Fruit fly (Drosophila melanogaster): ENCODE measurements around the gene CG5934.
A peak's percentile ranks its signal among the peaks of the same experiment; 100 is the strongest.

The CG5934 gene

dm6 chr3R:27282286-27282685 lies 8.8 kb downstream of the CG5934 start, which contains the start of gene mrt (continued):
- peak; percentile 71 for TF ChIP-seq svp (GFP tag)
- TF ChIP-seq achi (GFP tag; optimal IDR thresholded peaks at IDR 0.05): peak; percentile 50
- TF ChIP-seq Met (GFP tag; optimal IDR thresholded peaks at IDR 0.05): peak; percentile 48
- peak; percentile 53 for TF ChIP-seq acj6 (GFP tag; optimal IDR thresholded peaks at IDR 0.05)
- no peak for TF ChIP-seq CG8319 (GFP tag; optimal IDR thresholded peaks at IDR 0.05)
- TF ChIP-seq salr (GFP tag; optimal IDR thresholded peaks at IDR 0.05): peak; percentile 15 to 71
- TF ChIP-seq CG3032 (tag; optimal IDR thresholded peaks at IDR 0.05): peak; percentile 60
- no peak for TF ChIP-seq ss (GFP tag; optimal IDR thresholded peaks at IDR 0.05)
- TF ChIP-seq CG1621 (tag; optimal IDR thresholded peaks at IDR 0.05): no peak
- TF ChIP-seq CG6163 (GFP tag; IDR thresholded peaks at IDR 0.05): 0 out of 3 replicates have a peak, but pooled peaks have one; percentile 50
- peak; percentile 44 for TF ChIP-seq CG11762 (GFP tag; optimal IDR thresholded peaks at IDR 0.05; ENCODE audit: insufficient read depth)
- TF ChIP-seq Gug (GFP tag; IDR thresholded peaks at IDR 0.05): peak; percentile 36; the same call in 1 of the 2 replicates
- peak; percentile 32 for TF ChIP-seq CG9139 (GFP tag; optimal IDR thresholded peaks at IDR 0.05)
- TF ChIP-seq CG4318 (GFP tag; optimal IDR thresholded peaks at IDR 0.05): peak; percentile 52
- TF ChIP-seq CG7368 (GFP tag; optimal IDR thresholded peaks at IDR 0.05): peak; percentile 15
- TF ChIP-seq Sox15 (GFP tag; optimal IDR thresholded peaks at IDR 0.05): peak; percentile 48
- TF ChIP-seq Hr4 (GFP tag; optimal IDR thresholded peaks at IDR 0.05): peak; percentile 72
- TF ChIP-seq topi (GFP tag; optimal IDR thresholded peaks at IDR 0.05): peak; percentile 61
- peak; percentile 72 for TF ChIP-seq OdsH (GFP tag; optimal IDR thresholded peaks at IDR 0.05)
- TF ChIP-seq CG6808 (GFP tag; optimal IDR thresholded peaks at IDR 0.05): peak; percentile 39
- TF ChIP-seq Sox14 (GFP tag; optimal IDR thresholded peaks at IDR 0.05): peak; percentile 59
- TF ChIP-seq fd85E (GFP tag; optimal IDR thresholded peaks at IDR 0.05): no peak
- TF ChIP-seq cyc (GFP tag; optimal IDR thresholded peaks at IDR 0.05): peak; percentile 58
- TF ChIP-seq CG8632 (GFP tag; optimal IDR thresholded peaks at IDR 0.05): peak; percentile 37
- peak; percentile 70 for TF ChIP-seq pdm3 (GFP tag; optimal IDR thresholded peaks at IDR 0.05)
- TF ChIP-seq CG3919 (GFP tag; optimal IDR thresholded peaks at IDR 0.05): peak; percentile 40
- TF ChIP-seq CG16779 (tag; optimal IDR thresholded peaks at IDR 0.05): no peak
- TF ChIP-seq fkh (GFP tag; optimal IDR thresholded peaks at IDR 0.05): no peak
- TF ChIP-seq CG10631 (GFP tag; optimal IDR thresholded peaks at IDR 0.05): peak; percentile 54
- TF ChIP-seq Blimp-1 (GFP tag; optimal IDR thresholded peaks at IDR 0.05): peak; percentile 5
- TF ChIP-seq Hr38 (GFP tag; optimal IDR thresholded peaks at IDR 0.05): no peak
- peak; percentile 26 for TF ChIP-seq fd59A (GFP tag; optimal IDR thresholded peaks at IDR 0.05)

- TF ChIP-seq CG16779 (tag; optimal IDR thresholded peaks at IDR 0.05) (no peak), CG6808 (GFP tag; optimal IDR thresholded peaks at IDR 0.05) (peak; percentile 71), Eip93F (GFP tag; optimal IDR thresholded peaks at IDR 0.05) (peak; percentile 9), CG1621 (tag; optimal IDR thresholded peaks at IDR 0.05) (peak; percentile 2), achi (GFP tag; optimal IDR thresholded peaks at IDR 0.05) (no peak)
These were observed 10.1 kb downstream of the CG5934 start, which contains the start of gene CG3368 for dm6 chr3R:27283645-27284044. TSS of gene CG3368 (plus strand) at chr3R:27283780.

- peak; percentile 85 for TF ChIP-seq esn (GFP tag; optimal IDR thresholded peaks at IDR 0.05)
- peak; percentile 58 for TF ChIP-seq CG8632 (GFP tag; optimal IDR thresholded peaks at IDR 0.05)
- no peak for TF ChIP-seq Blimp-1 (GFP tag; optimal IDR thresholded peaks at IDR 0.05)
- peak; percentile 76 for TF ChIP-seq pdm3 (GFP tag; optimal IDR thresholded peaks at IDR 0.05)
- peak; percentile 71 for TF ChIP-seq CG11902 (GFP tag; optimal IDR thresholded peaks at IDR 0.05)
- TF ChIP-seq cyc (GFP tag; optimal IDR thresholded peaks at IDR 0.05): peak; percentile 83
- peak; percentile 79 for TF ChIP-seq Smox (GFP tag; optimal IDR thresholded peaks at IDR 0.05)
- peak; percentile 90 for TF ChIP-seq CG1621 (tag; optimal IDR thresholded peaks at IDR 0.05)
- peak; percentile 89 for TF ChIP-seq Eip78C (GFP tag)
- peak; percentile 80 for TF ChIP-seq Ets21C (GFP tag; optimal IDR thresholded peaks at IDR 0.05)
- TF ChIP-seq CG4318 (GFP tag; optimal IDR thresholded peaks at IDR 0.05): peak; percentile 54
- TF ChIP-seq fd59A (GFP tag; optimal IDR thresholded peaks at IDR 0.05): peak; percentile 19
- TF ChIP-seq Sox14 (GFP tag; optimal IDR thresholded peaks at IDR 0.05): peak; percentile 88
- TF ChIP-seq CG10631 (GFP tag; optimal IDR thresholded peaks at IDR 0.05): peak; percentile 84
- no peak for TF ChIP-seq fd85E (GFP tag; optimal IDR thresholded peaks at IDR 0.05)
- TF ChIP-seq CG10669 (GFP tag; optimal IDR thresholded peaks at IDR 0.05): peak; percentile 52
- peak; percentile 98 for TF ChIP-seq svp (GFP tag)
- TF ChIP-seq vri (GFP tag; optimal IDR thresholded peaks at IDR 0.05): peak; percentile 68
- peak; percentile 61 for TF ChIP-seq CG11762 (GFP tag; optimal IDR thresholded peaks at IDR 0.05; ENCODE audit: insufficient read depth)
- TF ChIP-seq net (GFP tag; optimal IDR thresholded peaks at IDR 0.05): peak; percentile 30
- TF ChIP-seq Lpt (GFP tag; optimal IDR thresholded peaks at IDR 0.05): peak; percentile 65
- peak; percentile 58 for TF ChIP-seq Ets96B (tag; optimal IDR thresholded peaks at IDR 0.05)
- TF ChIP-seq Gug (GFP tag; IDR thresholded peaks at IDR 0.05): peak; percentile 72
- peak; percentile 85 for TF ChIP-seq dsx (GFP tag; optimal IDR thresholded peaks at IDR 0.05; ENCODE audit: poor library complexity, severe bottlenecking)
These were observed 15.0 kb downstream of the CG5934 start, which contains the start of the genes bigmax and Hmu for dm6 chr3R:27288202-27289135. TSS of gene bigmax (minus strand) at chr3R:27288526. TSS of gene Hmu (plus strand) at chr3R:27288769.

Measured in whole organism, prepupa.